Fruit fly (Drosophila melanogaster): ENCODE results near the gene CG8219.

CG8219 gene

dm6 chr3L:6188995-6189927, 11.0 kb upstream of the CG8219 start, which contains the start of the genes D19A and CG7386 (continued):
- peak; percentile 56 for TF ChIP-seq CG7786 (GFP tag; optimal IDR thresholded peaks at IDR 0.05)
- TF ChIP-seq PHDP (tag; optimal IDR thresholded peaks at IDR 0.05): peak; percentile 68
- peak; percentile 36; the same call in 1 of the 2 replicates for TF ChIP-seq Atf6 (GFP tag; IDR thresholded peaks at IDR 0.05)
- TF ChIP-seq Dp (GFP tag; optimal IDR thresholded peaks at IDR 0.05): no peak
- peak; percentile 34 for TF ChIP-seq CG13894 (tag; optimal IDR thresholded peaks at IDR 0.05)
- TF ChIP-seq kni (GFP tag; optimal IDR thresholded peaks at IDR 0.05): no peak
- TF ChIP-seq BEAF-32 (GFP tag; optimal IDR thresholded peaks at IDR 0.05): no peak
- TF ChIP-seq Ssrp (tag; optimal IDR thresholded peaks at IDR 0.05): peak; percentile 25
- TF ChIP-seq CG8388 (GFP tag; optimal IDR thresholded peaks at IDR 0.05): peak; percentile 30
- TF ChIP-seq CG6254 (GFP tag; optimal IDR thresholded peaks at IDR 0.05): no peak
- no peak for TF ChIP-seq CG13123 (GFP tag; optimal IDR thresholded peaks at IDR 0.05)
- TF ChIP-seq emc (GFP tag; optimal IDR thresholded peaks at IDR 0.05): peak; percentile 19
- no peak for TF ChIP-seq CG2129 (GFP tag; IDR thresholded peaks at IDR 0.05; ENCODE audit: partially characterized antibody)
- peak; percentile 11 for TF ChIP-seq CG2116 (GFP tag; optimal IDR thresholded peaks at IDR 0.05)
- peak; percentile 62 for TF ChIP-seq fru (optimal IDR thresholded peaks at IDR 0.05)
- TF ChIP-seq Usf (GFP tag; optimal IDR thresholded peaks at IDR 0.05): no peak
- TF ChIP-seq CG13424 (tag; optimal IDR thresholded peaks at IDR 0.05): peak; percentile 68
- peak; percentile 9 for TF ChIP-seq fu2 (GFP tag; optimal IDR thresholded peaks at IDR 0.05)
- peak; percentile 74 for TF ChIP-seq mam (GFP tag; optimal IDR thresholded peaks at IDR 0.05)
- TF ChIP-seq sug (tag; optimal IDR thresholded peaks at IDR 0.05): peak; percentile 25
- no peak for TF ChIP-seq hb (GFP tag; IDR thresholded peaks at IDR 0.05; ENCODE audit: partially characterized antibody)
- peak; percentile 66 for TF ChIP-seq dysf (GFP tag; IDR thresholded peaks at IDR 0.05)
- no peak for TF ChIP-seq Vsx1 (GFP tag; optimal IDR thresholded peaks at IDR 0.05)
- no peak for TF ChIP-seq unc-4 (GFP tag; IDR thresholded peaks at IDR 0.05; ENCODE audit: partially characterized antibody)
- TF ChIP-seq Oaz (GFP tag; IDR thresholded peaks at IDR 0.05): peak; percentile 48; the same call in 1 of the 2 replicates
- no peak for TF ChIP-seq klu (GFP tag; IDR thresholded peaks at IDR 0.05)
- TF ChIP-seq Mad (GFP tag; optimal IDR thresholded peaks at IDR 0.05): peak; percentile 16
- no peak for TF ChIP-seq CG4360 (GFP tag; IDR thresholded peaks at IDR 0.05)
- TF ChIP-seq CG15479 (GFP tag; optimal IDR thresholded peaks at IDR 0.05): no peak
- TF ChIP-seq CG4282 (GFP tag; optimal IDR thresholded peaks at IDR 0.05): no peak
- TF ChIP-seq CG15269 (tag; optimal IDR thresholded peaks at IDR 0.05): peak; percentile 65
- no peak for TF ChIP-seq sd (tag; optimal IDR thresholded peaks at IDR 0.05)
- peak; percentile 54 for TF ChIP-seq B-H2 (GFP tag; optimal IDR thresholded peaks at IDR 0.05)
- peak; percentile 40 for TF ChIP-seq CG11247 (GFP tag; IDR thresholded peaks at IDR 0.05)
- peak; percentile 83 for TF ChIP-seq sens (GFP tag)
- no peak for TF ChIP-seq eyg (GFP tag; optimal IDR thresholded peaks at IDR 0.05)
- peak; percentile 59 for TF ChIP-seq zfh2 (GFP tag; optimal IDR thresholded peaks at IDR 0.05)
- no peak for TF ChIP-seq sc (optimal IDR thresholded peaks at IDR 0.05)
- no peak for TF ChIP-seq sc (GFP tag; optimal IDR thresholded peaks at IDR 0.05)
- no peak for TF ChIP-seq CG1602 (GFP tag; optimal IDR thresholded peaks at IDR 0.05)
- TF ChIP-seq gsb (GFP tag; IDR thresholded peaks at IDR 0.05): peak; percentile 15; the same call in 1 of the 2 replicates
- peak; percentile 80 for TF ChIP-seq CG32532 (GFP tag; IDR thresholded peaks at IDR 0.05)
- peak; percentile 51 for TF ChIP-seq gsb-n (tag; optimal IDR thresholded peaks at IDR 0.05)
- no peak for TF ChIP-seq CG4404 (GFP tag; IDR thresholded peaks at IDR 0.05)
- TF ChIP-seq CG17802 (tag; optimal IDR thresholded peaks at IDR 0.05): no peak
- TF ChIP-seq CG7839 (tag; optimal IDR thresholded peaks at IDR 0.05): peak; percentile 61
- peak; percentile 29 for TF ChIP-seq CG9727 (GFP tag; optimal IDR thresholded peaks at IDR 0.05)
- TF ChIP-seq CG18599 (GFP tag; optimal IDR thresholded peaks at IDR 0.05): peak; percentile 43
- TF ChIP-seq dmrt11E (tag; optimal IDR thresholded peaks at IDR 0.05): peak; percentile 50
